In genomic region chrX:16579978-16580377, dm6 we compare ENCODE assay signal across 1 fruit fly cellular context.
TF ChIP-seq lines count a peak whose summit lies in the region.

No protein-coding gene starts in this region.

TF ChIP-seq in whole organism, embryonic, 481 proteins besides CTCF, POLR2A, EP300 and RAD21 (continued from another document and continues in another):
- TF ChIP-seq br (optimal IDR thresholded peaks at IDR 0.05; lab: Kevin White, UChicago) = no peak
- no peak for TF ChIP-seq btn (GFP tag; optimal IDR thresholded peaks at IDR 0.05; lab: Kevin White, UChicago)
- no peak for TF ChIP-seq CG12942 (GFP tag; optimal IDR thresholded peaks at IDR 0.05; lab: Kevin White, UChicago)
- peak; percentile 35 for TF ChIP-seq bcd (GFP tag; optimal IDR thresholded peaks at IDR 0.05; lab: Kevin White, UChicago)
- TF ChIP-seq CG12391 (tag; optimal IDR thresholded peaks at IDR 0.05; lab: Kevin White, UChicago) = peak; percentile 61
- TF ChIP-seq CG17612 (GFP tag; IDR thresholded peaks at IDR 0.05; lab: Robert Waterston, UW) = no peak
- peak; percentile 35 for TF ChIP-seq Abd-B (GFP tag; optimal IDR thresholded peaks at IDR 0.05; lab: Kevin White, UChicago)
- TF ChIP-seq Bgb (GFP tag; IDR thresholded peaks at IDR 0.05; lab: Robert Waterston, UW; ENCODE audit: partially characterized antibody) = no peak
- peak; percentile 28 for TF ChIP-seq ind (GFP tag; optimal IDR thresholded peaks at IDR 0.05; lab: Kevin White, UChicago)
- peak; percentile 41 for TF ChIP-seq CG10979 (tag; optimal IDR thresholded peaks at IDR 0.05; lab: Kevin White, UChicago)
- TF ChIP-seq Aef1 (GFP tag; IDR thresholded peaks at IDR 0.05; lab: Robert Waterston, UW) = 0 out of 3 replicates have a peak, but pooled peaks have one; percentile 14
- no peak for TF ChIP-seq nom (GFP tag; optimal IDR thresholded peaks at IDR 0.05; lab: Kevin White, UChicago)
- TF ChIP-seq hkb (optimal IDR thresholded peaks at IDR 0.05; lab: Kevin White, UChicago) = no peak
- TF ChIP-seq hkb (GFP tag; IDR thresholded peaks at IDR 0.05; lab: Robert Waterston, UW) = 0 out of 2 replicates have a peak, but pooled peaks have one; percentile 21
- TF ChIP-seq CG15514 (GFP tag; optimal IDR thresholded peaks at IDR 0.05; lab: Kevin White, UChicago) = peak; percentile 25
- TF ChIP-seq CG6854 (GFP tag; optimal IDR thresholded peaks at IDR 0.05; lab: Kevin White, UChicago) = peak; percentile 18
- peak; percentile 28 for TF ChIP-seq CG18011 (GFP tag; optimal IDR thresholded peaks at IDR 0.05; lab: Kevin White, UChicago)
- no peak for TF ChIP-seq Dll (GFP tag; IDR thresholded peaks at IDR 0.05; lab: Robert Waterston, UW; ENCODE audit: partially characterized antibody)
- TF ChIP-seq BtbVII (GFP tag; optimal IDR thresholded peaks at IDR 0.05; lab: Kevin White, UChicago) = peak; percentile 28
- TF ChIP-seq dpn (GFP tag; optimal IDR thresholded peaks at IDR 0.05; lab: Kevin White, UChicago) = peak in 1 of 2 experiments; percentile 11
- no peak for TF ChIP-seq insv (GFP tag; optimal IDR thresholded peaks at IDR 0.05; lab: Kevin White, UChicago)
- TF ChIP-seq CG3838 (GFP tag; optimal IDR thresholded peaks at IDR 0.05; lab: Kevin White, UChicago) = no peak
- TF ChIP-seq toy (GFP tag; IDR thresholded peaks at IDR 0.05; lab: Robert Waterston, UW) = no peak
- TF ChIP-seq fd96Cb (tag; optimal IDR thresholded peaks at IDR 0.05; lab: Kevin White, UChicago) = peak; percentile 44
- peak; percentile 57 for TF ChIP-seq CG9727 (GFP tag; optimal IDR thresholded peaks at IDR 0.05; lab: Kevin White, UChicago)
- peak; percentile 8 for TF ChIP-seq scrt (GFP tag; optimal IDR thresholded peaks at IDR 0.05; lab: Kevin White, UChicago)
- TF ChIP-seq sug (tag; optimal IDR thresholded peaks at IDR 0.05; lab: Kevin White, UChicago) = peak; percentile 4
- no peak for TF ChIP-seq CG32772 (GFP tag; IDR thresholded peaks at IDR 0.05; lab: Robert Waterston, UW)
- TF ChIP-seq luna (GFP tag; optimal IDR thresholded peaks at IDR 0.05; lab: Kevin White, UChicago) = no peak
- no peak for TF ChIP-seq dm (GFP tag; optimal IDR thresholded peaks at IDR 0.05; lab: Kevin White, UChicago)
- TF ChIP-seq Vsx1 (GFP tag; optimal IDR thresholded peaks at IDR 0.05; lab: Kevin White, UChicago) = peak; percentile 14
- peak in 1 of 2 experiments; percentile 8 for TF ChIP-seq bsh (GFP tag; optimal IDR thresholded peaks at IDR 0.05; lab: Kevin White, UChicago)
- TF ChIP-seq Hr3 (GFP tag; optimal IDR thresholded peaks at IDR 0.05; lab: Kevin White, UChicago) = peak; percentile 36
- no peak for TF ChIP-seq Lpt (GFP tag; optimal IDR thresholded peaks at IDR 0.05; lab: Kevin White, UChicago)
- peak; percentile 37 for TF ChIP-seq CG4424 (GFP tag; optimal IDR thresholded peaks at IDR 0.05; lab: Kevin White, UChicago)
- TF ChIP-seq tio (GFP tag; optimal IDR thresholded peaks at IDR 0.05; lab: Kevin White, UChicago) = peak; percentile 53
- peak; percentile 24 for TF ChIP-seq Blimp-1 (GFP tag; optimal IDR thresholded peaks at IDR 0.05; lab: Kevin White, UChicago)
- no peak for TF ChIP-seq dan (GFP tag; IDR thresholded peaks at IDR 0.05; lab: Robert Waterston, UW)
- no peak for TF ChIP-seq vnd (GFP tag; IDR thresholded peaks at IDR 0.05; lab: Robert Waterston, UW; ENCODE audit: partially characterized antibody)
- TF ChIP-seq sc (optimal IDR thresholded peaks at IDR 0.05; lab: Kevin White, UChicago) = no peak
- TF ChIP-seq sc (GFP tag; optimal IDR thresholded peaks at IDR 0.05; lab: Kevin White, UChicago) = no peak
- no peak for TF ChIP-seq Awh (GFP tag; IDR thresholded peaks at IDR 0.05; lab: Robert Waterston, UW)
- no peak for TF ChIP-seq crol (GFP tag; IDR thresholded peaks at IDR 0.05; lab: Robert Waterston, UW)
- peak; percentile 47 for TF ChIP-seq Med (GFP tag; lab: Kevin White, UChicago)
- TF ChIP-seq Fer1 (GFP tag; optimal IDR thresholded peaks at IDR 0.05; lab: Kevin White, UChicago) = peak; percentile 61
- peak; percentile 30 for TF ChIP-seq CG18619 (GFP tag; optimal IDR thresholded peaks at IDR 0.05; lab: Kevin White, UChicago)
- no peak for TF ChIP-seq CG11398 (GFP tag; optimal IDR thresholded peaks at IDR 0.05; lab: Kevin White, UChicago)
- TF ChIP-seq wor (GFP tag; IDR thresholded peaks at IDR 0.05; lab: Robert Waterston, UW) = no peak
- TF ChIP-seq CG14014 (GFP tag; IDR thresholded peaks at IDR 0.05; lab: Robert Waterston, UW) = 0 out of 2 replicates have a peak, but pooled peaks have one; percentile 18
- TF ChIP-seq eve (GFP tag; optimal IDR thresholded peaks at IDR 0.05; lab: Kevin White, UChicago) = peak in 1 of 2 experiments; percentile 71
- peak; percentile 9 for TF ChIP-seq tin (GFP tag; optimal IDR thresholded peaks at IDR 0.05; lab: Kevin White, UChicago)
- TF ChIP-seq CoRest (tag; optimal IDR thresholded peaks at IDR 0.05; lab: Kevin White, UChicago) = peak; percentile 61
- peak; percentile 28 for TF ChIP-seq CG9437 (GFP tag; optimal IDR thresholded peaks at IDR 0.05; lab: Kevin White, UChicago)
- TF ChIP-seq CG17912 (GFP tag; optimal IDR thresholded peaks at IDR 0.05; lab: Kevin White, UChicago) = no peak
- TF ChIP-seq CG6689 (GFP tag; IDR thresholded peaks at IDR 0.05; lab: Robert Waterston, UW) = peak; percentile 34; the same call in 1 of the 2 replicates
- TF ChIP-seq lab (GFP tag; optimal IDR thresholded peaks at IDR 0.05; lab: Kevin White, UChicago) = peak; percentile 71
- TF ChIP-seq CG7928 (GFP tag; optimal IDR thresholded peaks at IDR 0.05; lab: Kevin White, UChicago) = no peak
- TF ChIP-seq cwo (GFP tag; optimal IDR thresholded peaks at IDR 0.05; lab: Kevin White, UChicago) = peak; percentile 45
- peak; percentile 3 for TF ChIP-seq pho (GFP tag; optimal IDR thresholded peaks at IDR 0.05; lab: Kevin White, UChicago)
- no peak for TF ChIP-seq dati (GFP tag; IDR thresholded peaks at IDR 0.05; lab: Robert Waterston, UW)
- no peak for TF ChIP-seq Antp (GFP tag; optimal IDR thresholded peaks at IDR 0.05; lab: Kevin White, UChicago)
- TF ChIP-seq CG1529 (GFP tag; optimal IDR thresholded peaks at IDR 0.05; lab: Kevin White, UChicago) = no peak
- TF ChIP-seq CG2875 (GFP tag; optimal IDR thresholded peaks at IDR 0.05; lab: Kevin White, UChicago) = no peak
- no peak for TF ChIP-seq chn (GFP tag; optimal IDR thresholded peaks at IDR 0.05; lab: Kevin White, UChicago)
- no peak for TF ChIP-seq pum (GFP tag; optimal IDR thresholded peaks at IDR 0.05; lab: Kevin White, UChicago)
- 0 out of 2 replicates have a peak, but pooled peaks have one; percentile 18 for TF ChIP-seq vvl (GFP tag; IDR thresholded peaks at IDR 0.05; lab: Robert Waterston, UW)
- TF ChIP-seq slou (GFP tag; optimal IDR thresholded peaks at IDR 0.05; lab: Kevin White, UChicago) = peak; percentile 6
- no peak for TF ChIP-seq run (tag; optimal IDR thresholded peaks at IDR 0.05; lab: Kevin White, UChicago)
- no peak for TF ChIP-seq ac (GFP tag; optimal IDR thresholded peaks at IDR 0.05; lab: Kevin White, UChicago)
- peak; percentile 40 for TF ChIP-seq CG17385 (GFP tag; optimal IDR thresholded peaks at IDR 0.05; lab: Kevin White, UChicago)
- TF ChIP-seq CG15073 (GFP tag; optimal IDR thresholded peaks at IDR 0.05; lab: Kevin White, UChicago) = no peak
- TF ChIP-seq nau (GFP tag; optimal IDR thresholded peaks at IDR 0.05; lab: Kevin White, UChicago) = peak; percentile 39
- TF ChIP-seq CG15011 (GFP tag; optimal IDR thresholded peaks at IDR 0.05; lab: Kevin White, UChicago) = peak; percentile 25
- TF ChIP-seq CG5180 (GFP tag; optimal IDR thresholded peaks at IDR 0.05; lab: Kevin White, UChicago) = peak; percentile 12
- no peak for TF ChIP-seq CG16813 (GFP tag; IDR thresholded peaks at IDR 0.05; lab: Robert Waterston, UW; ENCODE audit: partially characterized antibody)
- no peak for TF ChIP-seq CG7372 (GFP tag; IDR thresholded peaks at IDR 0.05; lab: Robert Waterston, UW)
- TF ChIP-seq HLH4C (GFP tag; IDR thresholded peaks at IDR 0.05; lab: Robert Waterston, UW; ENCODE audit: partially characterized antibody) = no peak
- TF ChIP-seq lilli (GFP tag; optimal IDR thresholded peaks at IDR 0.05; lab: Kevin White, UChicago) = peak; percentile 3
- peak in 1 of 2 experiments; percentile 67 for TF ChIP-seq Hr51 (GFP tag; optimal IDR thresholded peaks at IDR 0.05; lab: Kevin White, UChicago)
- no peak for TF ChIP-seq CG11695 (GFP tag; IDR thresholded peaks at IDR 0.05; lab: Robert Waterston, UW)
- TF ChIP-seq grn (GFP tag; optimal IDR thresholded peaks at IDR 0.05; lab: Kevin White, UChicago) = no peak
- no peak for TF ChIP-seq CG4404 (GFP tag; IDR thresholded peaks at IDR 0.05; lab: Robert Waterston, UW)
- TF ChIP-seq CG4707 (GFP tag; optimal IDR thresholded peaks at IDR 0.05; lab: Kevin White, UChicago) = no peak
- TF ChIP-seq org-1 (GFP tag; optimal IDR thresholded peaks at IDR 0.05; lab: Kevin White, UChicago) = peak; percentile 19
- no peak for TF ChIP-seq CG31224 (GFP tag; IDR thresholded peaks at IDR 0.05; lab: Robert Waterston, UW)
- TF ChIP-seq CG7556 (GFP tag; optimal IDR thresholded peaks at IDR 0.05; lab: Kevin White, UChicago) = peak; percentile 74
- peak; percentile 41 for TF ChIP-seq unpg (GFP tag; optimal IDR thresholded peaks at IDR 0.05; lab: Kevin White, UChicago)
- TF ChIP-seq CG32532 (GFP tag; IDR thresholded peaks at IDR 0.05; lab: Robert Waterston, UW) = no peak
- no peak for TF ChIP-seq Side (GFP tag; optimal IDR thresholded peaks at IDR 0.05; lab: Kevin White, UChicago)
- TF ChIP-seq Meics (GFP tag; optimal IDR thresholded peaks at IDR 0.05; lab: Kevin White, UChicago) = peak; percentile 70
- peak; percentile 19 for TF ChIP-seq CG13296 (GFP tag; optimal IDR thresholded peaks at IDR 0.05; lab: Kevin White, UChicago)
- peak; percentile 37 for TF ChIP-seq HHEX (GFP tag; optimal IDR thresholded peaks at IDR 0.05; lab: Kevin White, UChicago)
- TF ChIP-seq CG9876 (GFP tag; optimal IDR thresholded peaks at IDR 0.05; lab: Kevin White, UChicago) = no peak
- peak; percentile 57 for TF ChIP-seq PHDP (tag; optimal IDR thresholded peaks at IDR 0.05; lab: Kevin White, UChicago)
- TF ChIP-seq stwl (tag; optimal IDR thresholded peaks at IDR 0.05; lab: Kevin White, UChicago) = no peak
- no peak for TF ChIP-seq fru (optimal IDR thresholded peaks at IDR 0.05; lab: Kevin White, UChicago)
- TF ChIP-seq dysf (GFP tag; IDR thresholded peaks at IDR 0.05; lab: Robert Waterston, UW) = peak; percentile 34; the same call in 2 of the 3 replicates
- TF ChIP-seq CG9817 (tag; optimal IDR thresholded peaks at IDR 0.05; lab: Kevin White, UChicago) = peak; percentile 27
- TF ChIP-seq Atf3 (GFP tag; optimal IDR thresholded peaks at IDR 0.05; lab: Kevin White, UChicago) = no peak
- no peak for TF ChIP-seq eyg (GFP tag; optimal IDR thresholded peaks at IDR 0.05; lab: Kevin White, UChicago)
- peak; percentile 35 for TF ChIP-seq slbo (GFP tag; IDR thresholded peaks at IDR 0.05; lab: Robert Waterston, UW)
- TF ChIP-seq lmd (GFP tag; IDR thresholded peaks at IDR 0.05; lab: Robert Waterston, UW) = peak; percentile 34
- peak; percentile 36 for TF ChIP-seq NfI (GFP tag; optimal IDR thresholded peaks at IDR 0.05; lab: Kevin White, UChicago)
- peak; percentile 64 for TF ChIP-seq CG31441 (GFP tag; IDR thresholded peaks at IDR 0.05; lab: Robert Waterston, UW)
- no peak for TF ChIP-seq odd (GFP tag; optimal IDR thresholded peaks at IDR 0.05; lab: Kevin White, UChicago)
- TF ChIP-seq aop (GFP tag; IDR thresholded peaks at IDR 0.05; lab: Robert Waterston, UW) = no peak
- peak; percentile 53 for TF ChIP-seq CG30403 (GFP tag; optimal IDR thresholded peaks at IDR 0.05; lab: Kevin White, UChicago)
- no peak for TF ChIP-seq CG11696 (GFP tag; IDR thresholded peaks at IDR 0.05; lab: Robert Waterston, UW)
- no peak for TF ChIP-seq ap (GFP tag; IDR thresholded peaks at IDR 0.05; lab: Robert Waterston, UW)
- TF ChIP-seq CG34224 (GFP tag; IDR thresholded peaks at IDR 0.05; lab: Robert Waterston, UW; ENCODE audit: partially characterized antibody) = no peak
- TF ChIP-seq CG2120 (GFP tag; optimal IDR thresholded peaks at IDR 0.05; lab: Kevin White, UChicago) = peak; percentile 48
- no peak for TF ChIP-seq CG11247 (GFP tag; IDR thresholded peaks at IDR 0.05; lab: Robert Waterston, UW)
- no peak for TF ChIP-seq lbe (GFP tag; optimal IDR thresholded peaks at IDR 0.05; lab: Kevin White, UChicago)
- TF ChIP-seq CG2678 (tag; optimal IDR thresholded peaks at IDR 0.05; lab: Kevin White, UChicago) = peak; percentile 76
- TF ChIP-seq shn (GFP tag; optimal IDR thresholded peaks at IDR 0.05; lab: Kevin White, UChicago) = no peak
- peak; percentile 74 for TF ChIP-seq sens (GFP tag; lab: Kevin White, UChicago)
- no peak for TF ChIP-seq psq (GFP tag; optimal IDR thresholded peaks at IDR 0.05; lab: Kevin White, UChicago)
- TF ChIP-seq bab2 (GFP tag; optimal IDR thresholded peaks at IDR 0.05; lab: Kevin White, UChicago) = peak; percentile 8
- peak in 1 of 2 experiments; percentile 34 for TF ChIP-seq Eip74EF (GFP tag; optimal IDR thresholded peaks at IDR 0.05; lab: Kevin White, UChicago)
- peak; percentile 17 for TF ChIP-seq Dek (tag; optimal IDR thresholded peaks at IDR 0.05; lab: Kevin White, UChicago)
- TF ChIP-seq ttk (GFP tag; IDR thresholded peaks at IDR 0.05; lab: Robert Waterston, UW) = 0 out of 2 replicates have a peak, but pooled peaks have one; percentile 14
- no peak for TF ChIP-seq ham (GFP tag; IDR thresholded peaks at IDR 0.05; lab: Robert Waterston, UW)
- TF ChIP-seq CG15269 (tag; optimal IDR thresholded peaks at IDR 0.05; lab: Kevin White, UChicago) = peak; percentile 57
- TF ChIP-seq CG8281 (tag; optimal IDR thresholded peaks at IDR 0.05; lab: Kevin White, UChicago) = no peak
- TF ChIP-seq CG11504 (tag; optimal IDR thresholded peaks at IDR 0.05; lab: Kevin White, UChicago) = peak; percentile 77
- peak; percentile 67 for TF ChIP-seq Hmr (GFP tag; optimal IDR thresholded peaks at IDR 0.05; lab: Kevin White, UChicago)
- peak; percentile 49 for TF ChIP-seq Sox100B (GFP tag; optimal IDR thresholded peaks at IDR 0.05; lab: Kevin White, UChicago)
- TF ChIP-seq D19A (tag; optimal IDR thresholded peaks at IDR 0.05; lab: Kevin White, UChicago) = peak; percentile 13
- no peak for TF ChIP-seq CG6683 (GFP tag; optimal IDR thresholded peaks at IDR 0.05; lab: Kevin White, UChicago)
- no peak for TF ChIP-seq ERR (GFP tag; optimal IDR thresholded peaks at IDR 0.05; lab: Kevin White, UChicago)
- TF ChIP-seq CG10209 (GFP tag; optimal IDR thresholded peaks at IDR 0.05; lab: Kevin White, UChicago) = peak; percentile 50
- no peak for TF ChIP-seq CG43689 (GFP tag; IDR thresholded peaks at IDR 0.05; lab: Robert Waterston, UW)
- TF ChIP-seq CG9609 (GFP tag; optimal IDR thresholded peaks at IDR 0.05; lab: Kevin White, UChicago) = no peak
- TF ChIP-seq CG10147 (GFP tag; optimal IDR thresholded peaks at IDR 0.05; lab: Kevin White, UChicago) = peak; percentile 54
- TF ChIP-seq CG7745 (tag; optimal IDR thresholded peaks at IDR 0.05; lab: Kevin White, UChicago) = no peak
